Worm (Caenorhabditis elegans): Measurements from ENCODE around the gene csb-1.
A peak's percentile ranks its signal among the peaks of the same experiment; 100 is the strongest.

The csb-1 gene

DNA sequence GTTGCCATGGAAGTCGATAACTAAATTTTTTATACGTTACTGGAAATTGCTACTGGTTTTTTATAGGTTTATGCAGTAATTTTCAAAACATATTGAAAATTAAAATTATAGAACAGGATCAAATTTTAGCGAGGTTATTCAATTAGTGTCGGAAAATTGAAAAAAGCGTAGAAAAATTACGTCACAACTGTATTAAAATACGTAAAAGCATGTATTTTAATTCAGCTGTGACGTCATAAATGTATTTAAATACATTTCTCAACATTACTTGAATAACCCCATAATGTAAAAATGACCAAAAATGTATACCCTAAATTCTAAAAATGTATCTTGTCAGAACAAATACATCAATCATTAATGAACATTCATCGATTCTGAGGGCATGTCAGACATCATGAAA, 16.9 kb downstream of the csb-1 start:
- TF ChIP-seq nhr-6 (tag; optimal IDR thresholded peaks at IDR 0.05) (no peak), ceh-82 (tag; optimal IDR thresholded peaks at IDR 0.05) (no peak), lin-11 (tag; optimal IDR thresholded peaks at IDR 0.05) (no peak), nhr-23 (tag; optimal IDR thresholded peaks at IDR 0.05) (no peak), blmp-1 (tag; optimal IDR thresholded peaks at IDR 0.05; ENCODE audit: insufficient read depth) (no peak), lin-39 (tag; optimal IDR thresholded peaks at IDR 0.05) (no peak), lin-13 (GFP tag; optimal IDR thresholded peaks at IDR 0.05) (no peak), F13H6.1 (tag; optimal IDR thresholded peaks at IDR 0.05) (no peak)

ce11 chrX:15847543-15848087, 18.1 kb downstream of the csb-1 start, which contains the start of gene F59F4.3:
Gene F59F4.3, minus strand, starts transcription at chrX:15847593.
- TF ChIP-seq mab-5 (tag; optimal IDR thresholded peaks at IDR 0.05) = no peak
- peak; percentile 4 for TF ChIP-seq blmp-1 (tag; optimal IDR thresholded peaks at IDR 0.05; ENCODE audit: insufficient read depth)
- peak; percentile 49 for TF ChIP-seq sma-9 (GFP tag; optimal IDR thresholded peaks at IDR 0.05)
- no peak for TF ChIP-seq sma-9 (tag; optimal IDR thresholded peaks at IDR 0.05)
- TF ChIP-seq nhr-237 (tag; optimal IDR thresholded peaks at IDR 0.05) = no peak
- TF ChIP-seq crh-2 (tag; optimal IDR thresholded peaks at IDR 0.05) = peak; percentile 33

DNA sequence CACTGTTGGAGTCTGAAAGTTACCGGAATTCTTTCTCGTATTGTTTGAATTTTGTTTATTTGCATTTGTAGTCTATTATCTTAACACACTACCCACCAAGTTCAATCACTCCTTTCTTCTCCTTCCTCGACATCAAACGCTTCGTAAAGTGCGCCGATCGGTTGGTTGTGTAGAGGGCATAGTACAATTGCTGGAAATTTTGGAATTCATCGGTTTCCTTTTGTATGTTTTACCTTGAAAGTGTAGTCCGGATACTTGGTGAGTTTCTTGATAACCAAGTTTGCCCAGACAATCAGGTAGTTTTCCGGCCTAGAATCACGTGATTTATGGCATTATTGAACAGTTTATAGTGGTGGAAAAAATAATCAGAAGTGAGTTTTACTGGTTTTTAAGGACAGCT, 19.2 kb downstream of the csb-1 start:
- TF ChIP-seq crh-2 (tag; optimal IDR thresholded peaks at IDR 0.05) (peak; percentile 8), gmeb-1 (tag; optimal IDR thresholded peaks at IDR 0.05) (no peak), blmp-1 (tag; optimal IDR thresholded peaks at IDR 0.05; ENCODE audit: insufficient read depth) (no peak), ztf-11 (tag; optimal IDR thresholded peaks at IDR 0.05) (no peak), fos-1 (tag; optimal IDR thresholded peaks at IDR 0.05) (peak; percentile 16), mbf-1 (tag; optimal IDR thresholded peaks at IDR 0.05) (no peak), sma-9 (GFP tag; optimal IDR thresholded peaks at IDR 0.05) (peak; percentile 21), sma-9 (tag; optimal IDR thresholded peaks at IDR 0.05) (no peak), lin-13 (GFP tag; optimal IDR thresholded peaks at IDR 0.05) (no peak), unc-55 (GFP tag; optimal IDR thresholded peaks at IDR 0.05) (no peak), elt-1 (tag; optimal IDR thresholded peaks at IDR 0.05) (no peak), nhr-129 (tag; optimal IDR thresholded peaks at IDR 0.05) (no peak)

ce11 chrX:15844330-15844729, 21.4 kb downstream of the csb-1 start:
- TF ChIP-seq sma-3 (GFP tag; optimal IDR thresholded peaks at IDR 0.05) (no peak), nhr-237 (tag; optimal IDR thresholded peaks at IDR 0.05) (no peak), ceh-16 (tag; optimal IDR thresholded peaks at IDR 0.05) (no peak), skn-1 (tag; optimal IDR thresholded peaks at IDR 0.05) (no peak), mbf-1 (tag; optimal IDR thresholded peaks at IDR 0.05) (no peak), egl-27 (tag; optimal IDR thresholded peaks at IDR 0.05) (no peak), lin-13 (GFP tag; optimal IDR thresholded peaks at IDR 0.05) (no peak), nhr-10 (tag; optimal IDR thresholded peaks at IDR 0.05) (no peak), C34F6.9 (tag; optimal IDR thresholded peaks at IDR 0.05) (no peak), nhr-77 (tag; optimal IDR thresholded peaks at IDR 0.05) (no peak)

- TF ChIP-seq unc-62 (GFP tag; optimal IDR thresholded peaks at IDR 0.05) (no peak), ztf-1 (GFP tag; conservative IDR thresholded peaks at IDR 0.05) (no peak), Y55F3AM.14 (GFP tag; optimal IDR thresholded peaks at IDR 0.05) (no peak), dmd-4 (tag; optimal IDR thresholded peaks at IDR 0.05) (no peak), nhr-129 (tag; optimal IDR thresholded peaks at IDR 0.05) (peak; percentile 29), sma-3 (GFP tag; optimal IDR thresholded peaks at IDR 0.05) (peak; percentile 23), fos-1 (tag; optimal IDR thresholded peaks at IDR 0.05) (peak; percentile 60), lsy-2 (tag; optimal IDR thresholded peaks at IDR 0.05) (peak; percentile 26 to 32), mdl-1 (tag; optimal IDR thresholded peaks at IDR 0.05) (no peak), sem-4 (tag; optimal IDR thresholded peaks at IDR 0.05) (peak; percentile 34), gmeb-1 (tag; optimal IDR thresholded peaks at IDR 0.05) (peak; percentile 4), nhr-23 (tag; optimal IDR thresholded peaks at IDR 0.05) (no peak), crh-2 (tag; optimal IDR thresholded peaks at IDR 0.05) (peak; percentile 29), nhr-6 (tag; optimal IDR thresholded peaks at IDR 0.05) (no peak), nhr-21 (tag; optimal IDR thresholded peaks at IDR 0.05) (peak; percentile 27), aly-2 (tag; optimal IDR thresholded peaks at IDR 0.05) (no peak), unc-39 (tag; optimal IDR thresholded peaks at IDR 0.05) (no peak), F13H6.1 (tag; optimal IDR thresholded peaks at IDR 0.05) (peak; percentile 1), sma-9 (GFP tag; optimal IDR thresholded peaks at IDR 0.05) (peak; percentile 73), sma-9 (tag; optimal IDR thresholded peaks at IDR 0.05) (no peak)
Observed at ce11 chrX:15842492-15842891, 23.2 kb downstream of the csb-1 start.

Data from whole organism, L2 larva.